Fruit fly (Drosophila melanogaster) whole organism, wandering third instar larva: ENCODE measurements around the gene CG4042.

Experiments
- CrebA ChIP-seq: fragments of 200-800 bp; sonication (Bioruptor generic); optimal IDR thresholded peaks from 2 replicates; lab custom pipeline; 2016; ENCODE audit warnings: missing biosample characterization, mild to moderate bottlenecking, missing genetic modification characterization, borderline replicate concordance
- Dfd ChIP-seq: fragments of >200 bp; optimal IDR thresholded peaks from 2 replicates; lab custom pipeline; 2017; ENCODE audit warnings: missing biosample characterization, missing genetic modification characterization
- OdsH ChIP-seq: fragments of 200-800 bp; sonication (Bioruptor generic); optimal IDR thresholded peaks from 2 replicates; lab custom pipeline; 2016; ENCODE audit warnings: missing biosample characterization, mild to moderate bottlenecking, missing genetic modification characterization
- brk ChIP-seq: fragments of 200-800 bp; sonication (Bioruptor generic); optimal IDR thresholded peaks from 2 replicates; lab custom pipeline; 2016; ENCODE audit warnings: missing biosample characterization, mild to moderate bottlenecking, missing genetic modification characterization
- dl ChIP-seq, 2 experiments: fragments of 175-275, 200-275 bp in 1 of 2; fragments of 200-275 bp in 1 of 2; sonication (Bioruptor generic); optimal IDR thresholded peaks; lab custom pipeline; 2018; ENCODE audit warnings: mild to moderate bottlenecking in 2 of 2, missing biosample characterization in 2 of 2, missing genetic modification characterization in 2 of 2, moderate library complexity in 2 of 2; ENCODE audit not compliant: partially characterized antibody in 2 of 2, insufficient read depth in 1 of 2
- dsf ChIP-seq: sonication (Bioruptor generic); optimal IDR thresholded peaks from 2 replicates; lab custom pipeline; 2016; ENCODE audit warnings: missing biosample characterization, missing genetic modification characterization, borderline replicate concordance
- foxo ChIP-seq, 2 experiments: fragments of 200-800 bp; sonication (Bioruptor generic); optimal IDR thresholded peaks; 2 replicates in 1 of 2; 3 replicates in 1 of 2; lab custom pipeline; 2016 to 2017; ENCODE audit warnings: missing biosample characterization in 2 of 2, missing genetic modification characterization in 2 of 2
- jim ChIP-seq: fragments of 175-275, 200-325 bp; sonication (Bioruptor generic); optimal IDR thresholded peaks from 2 replicates; lab custom pipeline; 2016; ENCODE audit warnings: missing biosample characterization, mild to moderate bottlenecking, missing genetic modification characterization
- lola ChIP-seq: fragments of >200 bp; optimal IDR thresholded peaks from 2 replicates; lab custom pipeline; 2017; ENCODE audit warnings: missing biosample characterization, missing genetic modification characterization
- pan ChIP-seq: fragments of >200 bp; optimal IDR thresholded peaks from 2 replicates; lab custom pipeline; 2017
- psq ChIP-seq: fragments of 200-800 bp; sonication (Bioruptor generic); optimal IDR thresholded peaks from 3 replicates; lab custom pipeline; 2017; ENCODE audit warnings: missing biosample characterization, mild to moderate bottlenecking, missing genetic modification characterization, moderate library complexity

- no peak for TF ChIP-seq Dfd (GFP tag; lab: Kevin White, UChicago)
- TF ChIP-seq pan (lab: Kevin White, UChicago), result no peak
- TF ChIP-seq jim, result no peak
- no peak for TF ChIP-seq psq (GFP tag; lab: Kevin White, UChicago)
- TF ChIP-seq lola (GFP tag; lab: Kevin White, UChicago), result no peak
- no peak for TF ChIP-seq CrebA (GFP tag; lab: Kevin White, UChicago)
- no peak for TF ChIP-seq dsf (GFP tag; lab: Kevin White, UChicago)
- no peak for TF ChIP-seq foxo (GFP tag; optimal IDR thresholded peaks at IDR 0.05; lab: Kevin White, UChicago)
- TF ChIP-seq OdsH (GFP tag; lab: Kevin White, UChicago), result no peak
- TF ChIP-seq brk (GFP tag; lab: Kevin White, UChicago), result no peak
- no peak for TF ChIP-seq dl (GFP tag; optimal IDR thresholded peaks at IDR 0.05; lab: Kevin White, UChicago; ENCODE audit: insufficient read depth in 1 of 2, partially characterized antibody in 2 of 2)
Observed at dm6 chr3L:20777496-20777895, 6.2 kb upstream of the CG4042 start.
